Worm (Caenorhabditis elegans): ENCODE data around the gene C05D11.8.

DNA sequence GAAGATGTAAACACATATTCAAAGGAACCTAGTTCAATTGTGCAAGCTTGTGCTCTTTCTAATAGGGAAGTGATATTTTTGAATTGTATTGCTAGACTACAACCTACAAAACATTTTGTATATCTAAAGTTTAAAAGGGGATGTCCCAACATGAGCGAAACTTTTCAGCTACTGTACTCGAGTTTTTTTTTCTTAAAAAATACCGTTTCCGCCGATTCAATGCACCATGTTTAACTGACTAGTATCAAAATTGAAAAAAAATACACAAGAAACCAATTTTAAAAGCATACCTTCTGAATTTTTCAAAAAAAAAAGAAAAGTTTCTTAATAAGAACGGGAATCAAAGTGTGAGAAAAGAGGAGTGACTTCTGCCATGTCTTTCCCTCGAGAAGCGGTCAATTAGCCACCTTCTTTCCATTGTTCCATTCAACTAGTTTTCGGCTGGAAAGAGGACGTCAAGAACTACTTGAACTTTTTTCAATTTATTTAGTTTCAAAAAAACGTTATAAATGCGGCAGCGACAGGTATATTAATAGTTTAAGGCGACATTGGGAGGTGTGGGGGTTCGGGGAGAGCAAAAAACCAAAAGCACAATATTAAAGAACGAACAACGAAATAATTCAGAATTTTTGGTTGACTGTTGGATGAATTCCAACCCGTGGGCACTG, 11.7 kb downstream of the C05D11.8 start, which contains the start of gene nas-4:
- TF ChIP-seq unc-62 (GFP tag; optimal IDR thresholded peaks at IDR 0.05 in 1 of 2): peak in 1 of 2 experiments; percentile 56
- no peak for TF ChIP-seq unc-62 (tag; optimal IDR thresholded peaks at IDR 0.05)
- TF ChIP-seq gei-8 (GFP tag; optimal IDR thresholded peaks at IDR 0.05): peak; percentile 0
- TF ChIP-seq dmd-6 (GFP tag; IDR thresholded peaks at IDR 0.05): peak; percentile 19; the same call in 1 of the 2 replicates
- TF ChIP-seq nhr-6 (tag; optimal IDR thresholded peaks at IDR 0.05): no peak
- TF ChIP-seq nhr-42 (GFP tag; IDR thresholded peaks at IDR 0.05): no peak
- TF ChIP-seq ztf-7 (tag; optimal IDR thresholded peaks at IDR 0.05): no peak
- no peak for TF ChIP-seq sdz-12 (GFP tag; optimal IDR thresholded peaks at IDR 0.05)
- TF ChIP-seq zag-1 (tag; optimal IDR thresholded peaks at IDR 0.05): no peak
- TF ChIP-seq nhr-76 (tag; optimal IDR thresholded peaks at IDR 0.05): no peak
- no peak for TF ChIP-seq ztf-11 (tag; optimal IDR thresholded peaks at IDR 0.05)
- TF ChIP-seq daf-12 (tag; optimal IDR thresholded peaks at IDR 0.05): no peak
- TF ChIP-seq mep-1 (tag; optimal IDR thresholded peaks at IDR 0.05): peak; percentile 71

Measured in whole organism, L4 larva.